Worm (Caenorhabditis elegans) whole organism, young adult: ENCODE measurements around the gene dgk-3.

ENCODE experiments used
- B0035.1 ChIP-seq: sonication (generic microtip); optimal IDR thresholded peaks from 2 replicates; lab custom pipeline; 2016; ENCODE audit warnings: missing genetic modification characterization, mild to moderate bottlenecking, missing compliant biosample characterization, missing genotype, missing genetic modification reagents
- F39B2.1 ChIP-seq: fragments of 200-800 bp; sonication (Bioruptor generic); IDR thresholded peaks from 2 replicates; pipeline ENCODE4 v1.3.6; 2022; ENCODE audit warnings: missing genetic modification reagents, missing genetic modification characterization, missing compliant biosample characterization
- Y53F4B.3 ChIP-seq: fragments of 200-800 bp; sonication (Bioruptor generic); IDR thresholded peaks from 2 replicates; pipeline ENCODE4 v1.3.6; 2022; ENCODE audit warnings: missing genetic modification reagents, missing genetic modification characterization, missing compliant biosample characterization
- Y53G8AR.9 ChIP-seq: fragments of 200-800 bp; sonication (Bioruptor generic); conservative IDR thresholded peaks from 2 replicates; pipeline ENCODE4 v1.3.6; 2022; ENCODE audit warnings: missing genetic modification reagents, missing genetic modification characterization, missing compliant biosample characterization
- aptf-2 ChIP-seq: fragments of 200-800 bp; sonication (Bioruptor generic); conservative IDR thresholded peaks from 2 replicates; pipeline ENCODE4 v1.3.6; 2022; ENCODE audit warnings: missing genetic modification reagents, missing genetic modification characterization, missing compliant biosample characterization
- aptf-3 ChIP-seq: fragments of 200-800 bp; sonication (Bioruptor generic); IDR thresholded peaks from 2 replicates; pipeline ENCODE4 v1.3.6; 2022; ENCODE audit warnings: missing genetic modification characterization, missing compliant biosample characterization
- egrh-3 ChIP-seq: fragments of 200-800 bp; sonication (Bioruptor generic); IDR thresholded peaks from 2 replicates; pipeline ENCODE4 v1.3.6; 2022; ENCODE audit warnings: missing genetic modification reagents, missing genetic modification characterization, missing compliant biosample characterization
- lin-40 ChIP-seq: sonication (generic microtip); optimal IDR thresholded peaks from 2 replicates; lab custom pipeline; 2016; ENCODE audit warnings: missing genetic modification characterization, mild to moderate bottlenecking, missing compliant biosample characterization, missing genotype, missing genetic modification reagents
- lin-54 ChIP-seq: fragments of 200-800 bp; sonication (Bioruptor generic); optimal IDR thresholded peaks from 2 replicates; lab custom pipeline; 2018; ENCODE audit warnings: mild to moderate bottlenecking, missing genetic modification characterization, missing compliant biosample characterization
- nfya-1 ChIP-seq: sonication (generic microtip); optimal IDR thresholded peaks from 2 replicates; lab custom pipeline; 2017; ENCODE audit warnings: antibody characterized with exemption, missing compliant biosample characterization, missing genetic modification characterization, borderline replicate concordance; ENCODE audit not compliant: insufficient read depth
- snpc-4 ChIP-seq, 5 experiments: fragments of 150-350 bp in 1 of 5; sonication (generic microtip) in 4 of 5; optimal IDR thresholded peaks; 2 replicates each; lab custom pipeline; 2014 to 2018; ENCODE audit warnings: missing genetic modification characterization in 5 of 5, missing biosample characterization in 3 of 5, antibody characterized with exemption in 2 of 5, mild to moderate bottlenecking in 2 of 5, missing compliant biosample characterization in 2 of 5, missing genotype in 2 of 5, moderate library complexity in 2 of 5, missing genetic modification reagents in 1 of 5

DNA sequence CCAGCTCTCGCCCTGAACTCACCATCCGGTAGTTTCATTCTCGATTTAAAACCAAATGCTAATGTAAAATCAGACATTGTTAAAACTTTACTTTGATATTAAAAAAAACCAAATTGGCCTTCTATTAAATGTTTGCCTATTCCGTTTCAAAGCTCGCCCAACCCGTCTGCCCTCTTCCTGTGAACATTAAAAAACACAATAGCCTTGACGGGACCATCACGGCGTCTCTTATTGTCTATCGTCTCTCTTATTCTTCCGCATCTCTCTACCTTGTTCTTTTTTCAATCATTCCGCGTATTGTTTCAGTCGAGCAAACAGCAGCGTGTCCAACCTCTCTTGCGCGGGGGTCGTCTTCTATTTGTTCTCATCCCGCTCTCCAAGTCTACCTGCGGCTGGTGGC, 48.2 kb upstream of the dgk-3 start, which contains the start of gene ZK512.1:
- TF ChIP-seq nfya-1 (tag; lab: Kevin White, UChicago) (no peak), F39B2.1 (GFP tag; lab: Robert Waterston, UW) (no peak), lin-54 (GFP tag; lab: Kevin White, UChicago) (no peak), snpc-4 (GFP tag; optimal IDR thresholded peaks at IDR 0.05; lab: Kevin White, UChicago) (no peak), snpc-4 (tag; optimal IDR thresholded peaks at IDR 0.05; lab: Kevin White, UChicago) (no peak), Y53G8AR.9 (GFP tag; lab: Robert Waterston, UW) (no peak), egrh-3 (GFP tag; lab: Robert Waterston, UW) (no peak), Y53F4B.3 (GFP tag; lab: Robert Waterston, UW) (no peak), B0035.1 (tag; lab: Kevin White, UChicago) (no peak), aptf-2 (GFP tag; lab: Robert Waterston, UW) (no peak), aptf-3 (GFP tag; lab: Robert Waterston, UW) (no peak), lin-40 (tag; lab: Kevin White, UChicago) (no peak)
